Worm (Caenorhabditis elegans) whole organism, late embryonic: ENCODE results near the gene srz-24.

Source experiments
- C38D4.7 ChIP-seq: fragments of 200-800 bp; sonication (Bioruptor generic); optimal IDR thresholded peaks from 2 replicates; lab custom pipeline; 2018; ENCODE audit warnings: mild to moderate bottlenecking, missing genetic modification characterization, moderate library complexity, missing compliant biosample characterization
- ama-1 ChIP-seq: fragments of 150-350 bp; optimal IDR thresholded peaks from 2 replicates; lab custom pipeline; 2014
- che-1 ChIP-seq: sonication (generic microtip); optimal IDR thresholded peaks from 2 replicates; lab custom pipeline; 2016; ENCODE audit warnings: mild to moderate bottlenecking, missing genetic modification characterization, missing compliant biosample characterization
- elt-2 ChIP-seq: sonication (generic microtip); optimal IDR thresholded peaks from 2 replicates; lab custom pipeline; 2016; ENCODE audit warnings: missing genetic modification reagents, missing genetic modification characterization, missing compliant biosample characterization
- madf-2 ChIP-seq: sonication (generic microtip); optimal IDR thresholded peaks from 2 replicates; lab custom pipeline; 2017; ENCODE audit warnings: missing genetic modification characterization, missing compliant biosample characterization
- nhr-11 ChIP-seq: fragments of 150-350 bp; optimal IDR thresholded peaks from 2 replicates; lab custom pipeline; 2014; ENCODE audit warnings: missing biosample characterization, missing genetic modification characterization
- pha-4 ChIP-seq: fragments of 150-350 bp; optimal IDR thresholded peaks from 2 replicates; lab custom pipeline; 2018; ENCODE audit warnings: missing biosample characterization, missing genetic modification reagents, missing genetic modification characterization
- tbx-2 ChIP-seq: sonication (generic microtip); optimal IDR thresholded peaks from 2 replicates; lab custom pipeline; 2016; ENCODE audit warnings: missing genetic modification characterization, missing compliant biosample characterization
- ttx-3 ChIP-seq: sonication (generic microtip); optimal IDR thresholded peaks from 2 replicates; lab custom pipeline; 2016; ENCODE audit warnings: missing genetic modification reagents, missing genetic modification characterization, missing compliant biosample characterization

DNA sequence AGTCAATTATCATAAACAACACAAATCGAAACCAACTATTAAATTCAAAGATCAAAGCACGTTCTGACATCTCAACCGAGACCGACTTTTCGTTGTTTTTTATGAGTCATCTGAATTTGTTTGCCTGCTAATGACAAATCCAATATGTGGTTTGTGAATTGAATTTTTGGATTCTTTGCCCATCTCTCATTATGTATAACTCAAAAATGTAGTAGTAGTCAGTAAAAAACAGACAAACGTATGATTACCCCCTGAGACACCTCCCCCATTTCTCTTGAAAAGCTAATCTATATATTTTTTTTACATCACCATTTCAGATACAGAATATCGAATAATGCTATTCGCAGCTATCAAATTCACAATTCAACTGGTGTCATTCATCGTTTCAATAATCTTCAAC lies 35.2 kb downstream of the srz-24 start, which contains the start of gene str-169:
- no peak for TF ChIP-seq che-1 (tag; lab: Kevin White, UChicago)
- TF ChIP-seq nhr-11 (tag; lab: Kevin White, UChicago), result no peak
- no peak for TF ChIP-seq ama-1 (lab: Kevin White, UChicago)
- TF ChIP-seq pha-4 (tag; lab: Kevin White, UChicago), result no peak
- no peak for TF ChIP-seq tbx-2 (tag; lab: Kevin White, UChicago)
- no peak for TF ChIP-seq elt-2 (tag; lab: Kevin White, UChicago)
- TF ChIP-seq madf-2, result no peak
- no peak for TF ChIP-seq C38D4.7 (GFP tag; lab: Kevin White, UChicago)
- no peak for TF ChIP-seq ttx-3 (tag; lab: Kevin White, UChicago)
